Worm (Caenorhabditis elegans): ENCODE measurements around the gene nduv-2.

nduv-2 gene

ce11 chrV:13625517-13626097 is at the start of gene nduv-2, which contains the start of gene F53F4.12:
nduv-2 (minus strand) TSS chrV:13625567.
F53F4.12 (plus strand) TSS chrV:13626047.
- TF ChIP-seq ceh-2 (tag; optimal IDR thresholded peaks at IDR 0.05) (peak; percentile 4), ceh-24 (tag; optimal IDR thresholded peaks at IDR 0.05) (no peak), pha-4 (tag; optimal IDR thresholded peaks at IDR 0.05) (no peak), tbx-2 (tag; optimal IDR thresholded peaks at IDR 0.05) (peak; percentile 36), unc-42 (tag; optimal IDR thresholded peaks at IDR 0.05) (peak; percentile 12), ets-4 (tag; optimal IDR thresholded peaks at IDR 0.05) (peak; percentile 34), ceh-31 (tag; optimal IDR thresholded peaks at IDR 0.05) (peak; percentile 58)

DNA sequence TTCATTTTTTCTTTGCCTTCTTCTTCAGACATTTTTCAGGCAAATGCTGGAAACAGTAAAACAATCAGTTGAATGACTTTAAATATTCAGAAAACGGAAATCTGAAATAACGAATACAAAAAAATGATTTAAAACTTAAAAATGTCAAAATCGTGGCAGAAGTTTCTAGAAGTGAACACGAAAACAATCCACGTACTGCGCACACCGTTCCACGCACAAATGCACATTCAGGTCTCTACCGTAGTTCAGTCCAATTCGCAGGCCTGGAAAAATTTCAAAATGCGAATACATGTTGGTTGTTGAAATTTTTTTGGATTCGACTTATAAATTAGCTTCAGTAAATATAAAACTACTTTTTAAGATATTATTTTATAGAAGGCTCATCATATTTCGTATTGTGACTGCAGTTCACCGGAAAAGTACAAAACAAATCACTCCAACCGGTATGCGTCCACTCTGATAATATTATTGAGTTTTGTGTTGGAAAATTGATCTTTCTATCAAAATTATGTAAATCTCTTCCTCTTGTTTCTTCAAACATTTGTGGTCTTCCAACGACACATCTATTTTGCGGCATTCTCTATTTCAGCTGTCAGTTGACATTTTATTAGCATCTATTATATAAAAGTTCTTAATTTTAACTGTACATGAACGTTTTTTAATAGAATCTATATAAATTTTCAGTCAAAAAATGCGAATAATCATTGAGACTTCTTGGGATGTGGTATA is 46.7 kb upstream of the nduv-2 start, which contains the start of the genes mip-2 and F58G11.4:
mip-2 (minus strand) TSS at position 48 of the 729 bp plus-strand sequence.
F58G11.4 (plus strand) TSS at position 679 of the 729 bp plus-strand sequence.
- no peak for TF ChIP-seq hlh-6 (tag; optimal IDR thresholded peaks at IDR 0.05)
- TF ChIP-seq lin-11 (tag; optimal IDR thresholded peaks at IDR 0.05): no peak
- no peak for TF ChIP-seq ceh-9 (tag; optimal IDR thresholded peaks at IDR 0.05)
- no peak for TF ChIP-seq K09A11.1 (tag; optimal IDR thresholded peaks at IDR 0.05; ENCODE audit: insufficient read depth)
- TF ChIP-seq madf-2 (tag; optimal IDR thresholded peaks at IDR 0.05): no peak
- TF ChIP-seq gmeb-2 (tag; optimal IDR thresholded peaks at IDR 0.05): no peak

ce11 chrV:13669170-13669569 is 43.8 kb upstream of the nduv-2 start:
- TF ChIP-seq dve-1 (tag; optimal IDR thresholded peaks at IDR 0.05): no peak
- no peak for TF ChIP-seq zip-5 (tag; optimal IDR thresholded peaks at IDR 0.05)
- no peak for TF ChIP-seq unc-55 (GFP tag; optimal IDR thresholded peaks at IDR 0.05)
- no peak for TF ChIP-seq F13H6.1 (tag; optimal IDR thresholded peaks at IDR 0.05)
- TF ChIP-seq gmeb-2 (tag; optimal IDR thresholded peaks at IDR 0.05): no peak
- no peak for TF ChIP-seq ceh-34 (tag; optimal IDR thresholded peaks at IDR 0.05)
- no peak for TF ChIP-seq dmd-4 (tag; optimal IDR thresholded peaks at IDR 0.05; ENCODE audit: borderline replicate concordance)
- TF ChIP-seq hlh-6 (tag; optimal IDR thresholded peaks at IDR 0.05): no peak

DNA sequence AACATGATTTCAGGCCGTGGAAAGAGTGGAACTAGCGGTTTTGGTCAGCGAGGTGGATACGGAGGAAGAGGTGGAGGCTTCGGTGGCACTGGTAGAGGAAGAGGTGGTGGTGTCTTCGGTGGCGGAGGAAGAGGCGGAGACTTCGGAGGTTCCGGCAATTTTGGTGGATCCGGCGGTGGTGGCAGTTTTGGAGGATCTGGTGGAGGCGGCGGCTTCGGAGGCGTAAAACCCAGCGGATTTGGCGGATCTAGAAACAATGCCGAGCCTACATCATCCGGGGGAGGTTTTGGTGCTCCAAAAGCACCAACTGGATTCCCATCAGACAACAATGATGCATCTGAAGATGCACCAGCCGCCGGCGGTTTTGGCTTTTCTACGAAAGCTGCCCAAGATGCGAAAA is 43.0 kb upstream of the nduv-2 start:
- TF ChIP-seq ama-1 (optimal IDR thresholded peaks at IDR 0.05) (no peak), pat-9 (tag; optimal IDR thresholded peaks at IDR 0.05) (no peak), ceh-14 (tag; optimal IDR thresholded peaks at IDR 0.05) (no peak), ref-2 (tag; optimal IDR thresholded peaks at IDR 0.05) (no peak), C08G9.2 (tag; optimal IDR thresholded peaks at IDR 0.05) (no peak)

ce11 chrV:13666460-13666859 is 41.1 kb upstream of the nduv-2 start:
- TF ChIP-seq ztf-16 (tag; optimal IDR thresholded peaks at IDR 0.05) (no peak), lim-6 (tag; optimal IDR thresholded peaks at IDR 0.05) (no peak), nfya-1 (tag; optimal IDR thresholded peaks at IDR 0.05) (no peak), syd-9 (tag; optimal IDR thresholded peaks at IDR 0.05) (no peak), fkh-6 (tag; optimal IDR thresholded peaks at IDR 0.05) (no peak), ceh-30 (tag; optimal IDR thresholded peaks at IDR 0.05) (no peak), gmeb-2 (tag; optimal IDR thresholded peaks at IDR 0.05) (no peak), nhr-232 (tag; optimal IDR thresholded peaks at IDR 0.05) (no peak), pha-2 (tag; optimal IDR thresholded peaks at IDR 0.05) (no peak), ceh-2 (tag; optimal IDR thresholded peaks at IDR 0.05) (no peak), K09A11.1 (tag; optimal IDR thresholded peaks at IDR 0.05; ENCODE audit: insufficient read depth) (no peak), pat-9 (tag; optimal IDR thresholded peaks at IDR 0.05) (no peak), K02D7.2 (tag; optimal IDR thresholded peaks at IDR 0.05) (no peak), tbx-7 (tag; optimal IDR thresholded peaks at IDR 0.05) (no peak), pha-4 (tag; optimal IDR thresholded peaks at IDR 0.05) (no peak), ceh-9 (tag; optimal IDR thresholded peaks at IDR 0.05) (no peak), sox-4 (tag; optimal IDR thresholded peaks at IDR 0.05) (no peak)
